Fruit fly (Drosophila melanogaster): ENCODE results near the gene CG43673.

The CG43673 gene

dm6 chrX:15778846-15779245, at the start of gene CG43673:
CG43673 (plus strand) TSS chrX:15779146.
- TF ChIP-seq noc (tag; optimal IDR thresholded peaks at IDR 0.05), result no peak

DNA sequence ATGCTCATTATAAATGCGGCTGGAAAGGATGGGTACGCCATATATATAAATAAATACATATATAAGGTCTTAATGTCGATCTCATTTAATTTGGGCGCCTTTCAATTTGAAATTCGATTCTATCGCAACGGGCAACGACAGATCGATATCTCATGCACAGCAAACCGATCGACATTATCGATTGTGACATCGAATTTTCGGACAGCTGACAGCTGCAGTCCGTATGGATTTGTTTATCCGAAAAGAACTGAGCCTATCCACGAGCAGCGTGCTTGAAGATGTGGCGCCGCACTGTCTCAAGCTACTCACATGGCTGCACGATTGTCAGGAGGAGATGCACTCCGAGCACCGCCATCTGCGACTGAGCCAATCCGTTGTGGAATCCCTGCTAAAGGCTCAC, 47.0 kb upstream of the CG43673 start, which contains the start of gene CG8191:
Gene CG8191 (plus strand): TSS at position 211 of the 400 bp plus-strand sequence.
- no peak for TF ChIP-seq noc (tag; optimal IDR thresholded peaks at IDR 0.05)

DNA sequence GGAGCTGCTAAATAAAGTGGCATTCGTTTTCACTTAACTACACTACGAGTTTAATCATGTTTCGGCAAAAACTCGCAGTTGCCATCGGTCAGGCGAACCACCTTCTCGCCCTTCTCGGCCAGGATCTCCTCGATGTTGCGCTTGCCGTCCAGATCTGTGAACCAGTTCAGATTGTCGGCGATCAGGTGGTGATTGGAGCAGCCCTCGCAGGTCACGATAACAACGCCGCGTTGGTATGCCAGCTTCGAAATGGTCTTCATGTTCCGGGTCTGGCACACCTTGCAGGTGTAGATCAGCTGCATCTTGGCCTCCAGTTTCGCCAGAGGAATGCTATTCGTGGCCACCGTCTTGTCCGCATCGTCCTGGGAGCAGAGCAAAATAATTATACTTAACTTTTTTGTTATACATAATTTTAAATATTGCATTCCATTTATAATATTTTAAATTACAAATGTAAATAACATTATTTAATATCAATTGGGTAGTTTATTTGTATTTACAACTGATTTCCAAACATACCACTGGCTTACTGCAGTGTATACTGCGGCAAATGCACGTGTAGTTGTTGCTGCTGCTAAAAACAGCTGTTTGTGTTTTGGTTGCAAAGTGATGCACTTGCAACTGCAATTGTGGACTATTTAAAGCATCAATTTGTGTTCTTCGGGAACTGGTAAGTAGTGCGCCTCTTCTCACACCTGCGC, 45.6 kb upstream of the CG43673 start:
- TF ChIP-seq noc (tag; optimal IDR thresholded peaks at IDR 0.05), result no peak

DNA sequence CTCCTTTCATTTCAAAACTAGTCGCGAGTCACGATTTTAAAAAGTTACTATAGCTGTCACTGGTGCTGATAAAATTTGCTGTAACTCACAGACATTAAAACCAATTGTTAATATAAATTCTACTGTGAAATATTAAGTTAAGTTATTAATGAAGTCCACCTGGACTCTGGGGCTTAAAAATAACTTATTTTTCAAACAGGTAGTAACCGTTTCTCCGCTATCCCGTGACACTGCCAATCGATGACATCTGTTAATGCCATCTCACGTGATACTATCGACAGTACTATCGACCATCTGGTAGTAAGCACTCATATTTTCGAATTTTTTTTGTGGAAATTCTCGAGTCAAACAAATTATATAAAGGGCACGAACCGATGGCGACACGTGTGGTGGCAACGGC, 45.0 kb upstream of the CG43673 start, which contains the start of the genes CG12379 and MagR:
Gene CG12379 (minus strand): TSS at position 2 of the 400 bp plus-strand sequence.
Gene MagR (plus strand): TSS at position 276 of the 400 bp plus-strand sequence.
- peak; percentile 76 for TF ChIP-seq noc (tag; optimal IDR thresholded peaks at IDR 0.05)

dm6 chrX:15737110-15737509, 41.8 kb upstream of the CG43673 start, which contains the start of gene Arp6:
Arp6 (minus strand) TSS chrX:15737120.
- no peak for TF ChIP-seq noc (tag; optimal IDR thresholded peaks at IDR 0.05)

dm6 chrX:15738890-15739550, 39.9 kb upstream of the CG43673 start, which contains the start of the genes CG11679 and CG8206:
CG11679 (minus strand) TSS chrX:15738954.
CG8206 (plus strand) TSS chrX:15739230.
- peak; percentile 63 for TF ChIP-seq noc (tag; optimal IDR thresholded peaks at IDR 0.05)

DNA sequence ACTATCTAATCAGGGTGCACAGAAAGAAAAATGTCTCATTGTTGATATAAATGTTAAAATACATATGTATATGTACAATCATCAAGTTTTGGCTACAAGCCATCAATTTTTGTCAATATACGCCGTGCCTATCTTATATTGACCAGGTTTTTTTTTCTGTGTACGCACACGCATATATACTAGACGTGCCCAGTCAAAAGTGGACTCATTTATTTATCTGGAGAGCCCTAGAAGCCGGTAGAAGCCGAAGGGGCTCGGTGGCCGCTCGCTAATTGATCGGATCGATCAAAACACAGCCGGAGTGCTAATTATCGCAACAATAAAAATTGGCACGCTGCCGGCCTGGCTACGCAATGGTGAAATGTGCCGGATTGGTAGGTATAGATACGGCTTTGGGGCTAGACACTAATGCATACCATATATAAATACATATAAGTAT, 38.6 kb upstream of the CG43673 start:
- TF ChIP-seq noc (tag; optimal IDR thresholded peaks at IDR 0.05), result peak; percentile 91

dm6 chrX:15740881-15741280, 38.1 kb upstream of the CG43673 start:
- peak; percentile 25 for TF ChIP-seq noc (tag; optimal IDR thresholded peaks at IDR 0.05)

- no peak for TF ChIP-seq noc (tag; optimal IDR thresholded peaks at IDR 0.05)
Measured at dm6 chrX:15745905-15746681, 32.9 kb upstream of the CG43673 start, which contains the start of the genes CG8944 and CCT6. CG8944 (minus strand) TSS chrX:15746231. CCT6 (plus strand) TSS chrX:15746648.

DNA sequence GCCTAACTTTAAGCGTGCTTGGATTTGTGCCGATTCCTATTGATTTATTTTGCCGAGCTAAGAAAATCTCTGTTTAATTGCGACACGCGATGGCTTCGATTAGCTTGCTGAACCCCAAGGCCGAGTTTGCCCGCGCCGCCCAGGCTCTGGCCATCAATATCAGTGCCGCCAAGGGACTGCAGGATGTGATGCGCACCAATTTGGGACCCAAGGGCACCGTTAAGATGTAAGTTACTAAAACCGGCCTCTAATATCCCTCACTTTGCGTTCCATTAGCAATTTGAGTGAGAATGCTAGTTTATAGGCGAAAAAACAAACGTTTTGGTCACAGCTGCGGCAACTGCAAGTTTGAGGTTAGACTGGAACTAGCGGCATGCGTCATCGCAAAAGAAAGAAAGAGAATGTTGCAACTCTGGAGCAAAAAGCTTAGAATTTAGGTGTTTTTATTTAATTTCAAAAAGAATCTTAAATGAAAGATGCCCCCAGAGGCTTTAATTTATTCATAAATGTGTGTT, 32.2 kb upstream of the CG43673 start:
- no peak for TF ChIP-seq noc (tag; optimal IDR thresholded peaks at IDR 0.05)

dm6 chrX:15748945-15749344, 30.0 kb upstream of the CG43673 start, which contains the start of gene Mvd:
Mvd (plus strand) TSS chrX:15749166.
- no peak for TF ChIP-seq noc (tag; optimal IDR thresholded peaks at IDR 0.05)

DNA sequence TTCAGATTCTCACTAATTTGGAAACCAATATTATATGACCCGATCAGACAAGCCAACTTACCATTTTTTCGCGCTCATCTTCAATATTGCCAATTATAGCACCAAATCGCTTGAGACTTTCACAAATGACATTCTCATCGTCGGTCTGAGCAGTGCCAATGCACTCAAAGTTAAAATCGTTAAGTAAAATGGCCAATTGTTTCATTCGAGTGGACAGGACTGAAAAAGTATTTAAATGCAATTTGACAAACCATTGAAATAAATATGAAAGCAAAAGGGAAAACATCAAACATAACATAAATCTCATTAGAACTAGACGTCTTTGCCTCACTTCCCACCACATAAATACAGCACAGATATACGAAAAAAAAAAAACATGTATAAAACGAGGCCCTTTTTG, 22.9 kb upstream of the CG43673 start, which contains the start of gene CG8260:
Gene CG8260 (plus strand): TSS at position 301 of the 400 bp plus-strand sequence.
- TF ChIP-seq noc (tag; optimal IDR thresholded peaks at IDR 0.05), result no peak

- peak; percentile 56 for TF ChIP-seq noc (tag; optimal IDR thresholded peaks at IDR 0.05)
Measured at dm6 chrX:15758692-15759240, 20.2 kb upstream of the CG43673 start.

DNA sequence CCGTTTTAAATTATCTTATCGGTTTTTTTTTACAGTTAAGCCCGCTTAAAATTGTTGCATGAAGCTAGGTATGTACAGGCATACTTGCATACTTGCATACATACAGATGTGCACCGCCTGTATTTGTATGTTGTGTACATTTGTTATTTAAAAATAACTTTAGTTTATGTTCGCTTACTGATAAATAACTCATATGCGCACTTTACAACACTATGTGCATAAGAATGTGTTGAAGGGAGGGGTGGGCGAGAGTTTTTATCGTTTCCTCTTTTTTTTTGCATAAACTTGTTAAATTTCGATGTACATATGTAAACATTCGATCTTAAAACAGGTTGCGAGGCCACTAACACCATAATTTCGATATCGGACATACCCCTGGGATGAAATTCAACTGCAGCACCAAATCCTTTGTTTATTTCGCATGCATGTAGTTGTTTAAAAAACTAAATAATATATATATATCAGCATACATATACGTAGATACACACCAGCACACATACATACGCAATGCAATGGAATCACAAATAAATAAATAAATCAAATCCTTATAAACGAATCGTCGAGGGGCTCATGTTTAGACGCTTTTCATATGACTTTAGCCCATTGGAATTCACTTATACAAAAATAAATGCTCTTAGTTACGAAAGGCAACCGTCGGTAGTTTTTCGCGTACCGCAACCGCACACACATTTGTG, 19.0 kb upstream of the CG43673 start:
- TF ChIP-seq noc (tag; optimal IDR thresholded peaks at IDR 0.05), result no peak

Data from whole organism, larva.